Fruit fly (Drosophila melanogaster) ovary, adult (tissue): Measurements from ENCODE around the gene senju.

ENCODE experiments used
- CG17801 ChIP-seq: fragments of 200-800 bp; optimal IDR thresholded peaks from 2 replicates; lab custom pipeline; 2019; ENCODE audit warnings: missing biosample characterization, mild to moderate bottlenecking, missing genetic modification characterization, moderate library complexity; ENCODE audit not compliant: partially characterized antibody

The senju gene

DNA sequence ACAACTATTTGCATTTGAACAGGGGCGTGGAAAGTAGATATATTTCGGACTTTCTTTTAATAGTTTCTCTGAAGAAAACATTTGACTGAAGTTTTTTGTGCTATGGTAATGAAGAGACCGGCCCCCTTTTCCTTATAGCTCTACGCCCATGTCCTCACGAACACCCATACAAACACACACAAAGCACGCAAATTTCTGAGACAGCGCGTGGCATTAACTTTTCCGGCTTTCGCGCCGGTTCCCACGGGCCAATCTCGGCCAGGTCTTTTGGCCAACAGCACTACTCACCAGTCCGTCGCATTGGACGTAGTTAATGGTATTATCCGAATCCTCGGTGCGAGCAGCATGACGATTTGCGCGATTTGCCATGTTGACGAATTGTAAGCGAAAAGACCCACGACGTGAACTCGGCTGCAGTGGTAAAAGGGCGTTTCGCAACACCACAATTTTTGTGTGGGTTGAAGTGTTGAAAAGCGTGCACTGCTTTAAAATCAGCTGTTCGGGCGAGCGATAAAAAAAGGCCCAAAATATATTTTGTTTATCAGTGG lies at the start of gene senju:
Gene senju (plus strand): TSS at position 477 of the 548 bp plus-strand sequence.
- peak; percentile 76 for TF ChIP-seq CG17801 (GFP tag; lab: Kevin White, UChicago)

DNA sequence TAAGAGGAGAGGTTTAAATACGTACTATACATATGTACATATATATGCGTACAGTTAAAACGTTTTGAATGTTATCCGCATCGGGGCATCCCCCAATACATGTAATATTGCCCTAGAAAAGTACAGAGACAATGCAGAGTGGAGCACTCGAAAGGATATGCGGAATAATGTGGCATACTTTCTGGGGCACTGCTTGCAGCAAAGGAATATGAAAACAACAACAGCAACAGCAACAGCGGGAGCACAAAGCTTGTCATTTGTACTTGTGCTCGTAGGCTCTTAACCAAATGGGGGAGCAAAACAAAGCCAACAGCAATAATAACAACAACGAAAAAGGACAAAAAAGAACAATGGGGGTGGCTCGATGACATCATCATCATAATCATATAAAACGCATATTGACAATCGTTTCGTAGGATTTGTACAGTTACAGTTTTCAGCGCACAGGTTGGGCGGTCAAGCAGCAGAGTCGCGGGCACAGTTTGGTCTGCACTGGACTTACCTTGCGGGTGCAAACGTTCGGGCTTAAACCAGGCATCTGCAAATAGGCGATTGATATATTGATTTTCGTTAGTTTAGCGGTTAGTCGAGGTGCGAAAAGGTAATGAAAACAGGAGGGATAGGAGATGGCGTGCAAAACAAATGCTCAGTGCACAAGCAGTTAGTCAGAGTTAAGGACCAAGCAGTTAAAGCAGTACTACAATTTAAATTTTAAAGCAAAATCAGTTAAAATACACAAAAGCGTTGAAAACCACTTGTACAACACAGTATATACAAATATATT lies 48.8 kb upstream of the senju start:
- TF ChIP-seq CG17801 (GFP tag; lab: Kevin White, UChicago), result no peak

dm6 chr2L:5004677-5005463 lies 47.8 kb upstream of the senju start:
- TF ChIP-seq CG17801 (GFP tag; lab: Kevin White, UChicago), result peak; percentile 87

dm6 chr2L:5005464-5005764 lies 47.2 kb upstream of the senju start:
- TF ChIP-seq CG17801 (GFP tag; lab: Kevin White, UChicago), result no peak

DNA sequence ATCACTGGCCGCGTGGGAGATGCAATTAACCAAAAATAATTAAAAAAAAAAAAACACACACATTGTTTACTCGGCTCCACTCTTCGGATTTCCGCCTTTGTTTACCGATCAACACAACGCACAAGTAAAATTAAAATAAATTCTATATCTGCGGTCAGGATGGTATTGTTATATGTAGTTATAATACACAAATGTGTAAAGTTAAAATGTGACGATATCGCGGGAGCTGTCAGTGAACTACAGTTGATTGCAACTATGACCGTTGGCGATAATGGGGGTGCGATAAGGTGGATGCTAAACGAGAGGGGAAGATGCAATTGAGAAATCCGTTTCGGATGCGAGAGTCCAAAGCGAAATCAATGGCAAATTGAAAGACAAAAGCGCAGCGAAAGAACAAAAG lies 46.3 kb upstream of the senju start:
- no peak for TF ChIP-seq CG17801 (GFP tag; lab: Kevin White, UChicago)

- peak; percentile 52 for TF ChIP-seq CG17801 (GFP tag; lab: Kevin White, UChicago)
Observed at dm6 chr2L:5007256-5007655, 45.4 kb upstream of the senju start.

- TF ChIP-seq CG17801 (GFP tag; lab: Kevin White, UChicago), result peak; percentile 42
Observed at dm6 chr2L:5009306-5010030, 43.2 kb upstream of the senju start, which contains the start of gene Rtnl1. Gene Rtnl1, minus strand, starts transcription at chr2L:5009720.

- TF ChIP-seq CG17801 (GFP tag; lab: Kevin White, UChicago), result peak; percentile 73
Observed at dm6 chr2L:5010784-5011260, 41.8 kb upstream of the senju start, which contains the start of the genes CG31917, Tfb5 and SelT. Gene CG31917, minus strand, starts transcription at chr2L:5010834. Gene Tfb5, minus strand, starts transcription at chr2L:5010834. Gene SelT, plus strand, starts transcription at chr2L:5010922.

- TF ChIP-seq CG17801 (GFP tag; lab: Kevin White, UChicago), result no peak
Observed at dm6 chr2L:5020479-5020878, 32.2 kb upstream of the senju start.

dm6 chr2L:5022602-5023001 lies 30.0 kb upstream of the senju start:
- TF ChIP-seq CG17801 (GFP tag; lab: Kevin White, UChicago), result no peak

- TF ChIP-seq CG17801 (GFP tag; lab: Kevin White, UChicago), result no peak
Observed at dm6 chr2L:5025557-5025956, 27.1 kb upstream of the senju start.

dm6 chr2L:5027321-5028069 lies 25.1 kb upstream of the senju start:
- TF ChIP-seq CG17801 (GFP tag; lab: Kevin White, UChicago), result no peak

dm6 chr2L:5028091-5028490 lies 24.6 kb upstream of the senju start, which contains the start of gene vkg:
Gene vkg, minus strand, starts transcription at chr2L:5028191.
- no peak for TF ChIP-seq CG17801 (GFP tag; lab: Kevin White, UChicago)
